Worm (Caenorhabditis elegans) whole organism, L2 larva: Measurements from ENCODE around the gene tif-1A.
A peak's percentile ranks its signal among the peaks of the same experiment; 100 is the strongest.

Experiments used
- C34F6.9 ChIP-seq: fragments of 150-350 bp; optimal IDR thresholded peaks from 2 replicates; lab custom pipeline; 2014; ENCODE audit warnings: missing biosample characterization, missing genetic modification characterization
- F13H6.1 ChIP-seq: sonication (generic microtip); optimal IDR thresholded peaks from 2 replicates; lab custom pipeline; 2016; ENCODE audit warnings: missing genetic modification characterization, missing compliant biosample characterization
- R02D3.7 ChIP-seq: fragments of 150-350 bp; optimal IDR thresholded peaks from 2 replicates; lab custom pipeline; 2014; ENCODE audit warnings: missing biosample characterization, missing genetic modification characterization
- ZK546.5 ChIP-seq: sonication (generic microtip); optimal IDR thresholded peaks from 2 replicates; lab custom pipeline; 2017; ENCODE audit warnings: missing biosample characterization, missing genetic modification characterization
- aly-2 ChIP-seq: fragments of 150-350 bp; optimal IDR thresholded peaks from 2 replicates; lab custom pipeline; 2014; ENCODE audit warnings: missing biosample characterization, missing genetic modification characterization
- ama-1 ChIP-seq: fragments of 150-350 bp; optimal IDR thresholded peaks from 2 replicates; lab custom pipeline; 2018; ENCODE audit warnings: inconsistent platforms
- ceh-82 ChIP-seq: fragments of 150-350 bp; optimal IDR thresholded peaks from 2 replicates; lab custom pipeline; 2014; ENCODE audit warnings: missing biosample characterization, missing genetic modification characterization
- crh-2 ChIP-seq: sonication (generic microtip); optimal IDR thresholded peaks from 2 replicates; lab custom pipeline; 2017; ENCODE audit warnings: missing biosample characterization, missing genetic modification characterization
- dmd-4 ChIP-seq: sonication (generic microtip); optimal IDR thresholded peaks from 2 replicates; lab custom pipeline; 2017; ENCODE audit warnings: missing biosample characterization, missing genetic modification characterization
- elt-1 ChIP-seq: fragments of 150-350 bp; optimal IDR thresholded peaks from 2 replicates; lab custom pipeline; 2014; ENCODE audit warnings: missing biosample characterization, missing genetic modification characterization
- elt-3 ChIP-seq: sonication (generic microtip); optimal IDR thresholded peaks from 2 replicates; lab custom pipeline; 2017; ENCODE audit warnings: missing biosample characterization, missing genetic modification characterization
- fos-1 ChIP-seq: fragments of 150-350 bp; optimal IDR thresholded peaks from 2 replicates; lab custom pipeline; 2014; ENCODE audit warnings: missing biosample characterization, missing genetic modification characterization
- gmeb-1 ChIP-seq: fragments of 150-350 bp; optimal IDR thresholded peaks from 2 replicates; lab custom pipeline; 2014; ENCODE audit warnings: missing biosample characterization, missing genetic modification characterization
- lin-11 ChIP-seq: fragments of 150-350 bp; sonication (generic microtip); optimal IDR thresholded peaks from 2 replicates; lab custom pipeline; 2014; ENCODE audit warnings: missing biosample characterization, missing genetic modification characterization, inconsistent platforms, mixed read lengths
- lin-13 ChIP-seq: fragments of 150-350 bp; optimal IDR thresholded peaks from 2 replicates; lab custom pipeline; 2014; ENCODE audit warnings: missing biosample characterization, missing genetic modification reagents, missing genetic modification characterization
- mbf-1 ChIP-seq: sonication (generic microtip); optimal IDR thresholded peaks from 2 replicates; lab custom pipeline; 2017; ENCODE audit warnings: missing biosample characterization, missing genetic modification characterization
- mdl-1 ChIP-seq, 2 experiments: fragments of 150-350 bp in 1 of 2; sonication (generic microtip) in 1 of 2; optimal IDR thresholded peaks; 2 replicates each; lab custom pipeline; 2017; ENCODE audit warnings: missing biosample characterization in 2 of 2, missing genetic modification characterization in 2 of 2
- nhr-10 ChIP-seq: sonication (generic microtip); optimal IDR thresholded peaks from 2 replicates; lab custom pipeline; 2017; ENCODE audit warnings: missing biosample characterization, missing genetic modification characterization
- nhr-12 ChIP-seq: fragments of 150-350 bp; optimal IDR thresholded peaks from 2 replicates; lab custom pipeline; 2014; ENCODE audit warnings: missing biosample characterization, missing genetic modification characterization
- nhr-129 ChIP-seq: fragments of 150-350 bp; optimal IDR thresholded peaks from 2 replicates; lab custom pipeline; 2014; ENCODE audit warnings: missing biosample characterization, missing genetic modification characterization
- nhr-21 ChIP-seq: fragments of 150-350 bp; optimal IDR thresholded peaks from 2 replicates; lab custom pipeline; 2014; ENCODE audit warnings: missing biosample characterization, missing genetic modification characterization
- nhr-237 ChIP-seq: fragments of 150-350 bp; optimal IDR thresholded peaks from 2 replicates; lab custom pipeline; 2014; ENCODE audit warnings: missing biosample characterization, missing genetic modification characterization
- nhr-6 ChIP-seq: fragments of 150-350 bp; optimal IDR thresholded peaks from 2 replicates; lab custom pipeline; 2014; ENCODE audit warnings: missing biosample characterization, missing genetic modification characterization
- nhr-77 ChIP-seq: fragments of 150-350 bp; optimal IDR thresholded peaks from 2 replicates; lab custom pipeline; 2014; ENCODE audit warnings: missing biosample characterization, missing genetic modification characterization
- sma-3 ChIP-seq: sonication (generic microtip); optimal IDR thresholded peaks from 2 replicates; lab custom pipeline; 2016; ENCODE audit warnings: missing genetic modification reagents, missing genetic modification characterization, missing compliant biosample characterization
- sma-9 ChIP-seq, 2 experiments: fragments of 150-350 bp in 1 of 2; sonication (generic microtip) in 1 of 2; optimal IDR thresholded peaks; 2 replicates each; lab custom pipeline; 2014 to 2016; ENCODE audit warnings: missing genetic modification characterization in 2 of 2, mild to moderate bottlenecking in 1 of 2, missing biosample characterization in 1 of 2, missing compliant biosample characterization in 1 of 2, missing genetic modification reagents in 1 of 2, moderate library complexity in 1 of 2
- unc-62 ChIP-seq: fragments of 150-350 bp; optimal IDR thresholded peaks from 2 replicates; lab custom pipeline; 2014; ENCODE audit warnings: missing biosample characterization, missing genetic modification reagents, missing genetic modification characterization
- ztf-1 ChIP-seq: fragments of 200-800 bp; sonication (Bioruptor generic); conservative IDR thresholded peaks from 2 replicates; pipeline ENCODE4 v1.3.6; 2022; ENCODE audit warnings: missing genetic modification characterization, missing compliant biosample characterization
- ztf-11 ChIP-seq: sonication (generic microtip); optimal IDR thresholded peaks from 2 replicates; lab custom pipeline; 2017; ENCODE audit warnings: missing biosample characterization, missing genetic modification characterization

The tif-1A gene

DNA sequence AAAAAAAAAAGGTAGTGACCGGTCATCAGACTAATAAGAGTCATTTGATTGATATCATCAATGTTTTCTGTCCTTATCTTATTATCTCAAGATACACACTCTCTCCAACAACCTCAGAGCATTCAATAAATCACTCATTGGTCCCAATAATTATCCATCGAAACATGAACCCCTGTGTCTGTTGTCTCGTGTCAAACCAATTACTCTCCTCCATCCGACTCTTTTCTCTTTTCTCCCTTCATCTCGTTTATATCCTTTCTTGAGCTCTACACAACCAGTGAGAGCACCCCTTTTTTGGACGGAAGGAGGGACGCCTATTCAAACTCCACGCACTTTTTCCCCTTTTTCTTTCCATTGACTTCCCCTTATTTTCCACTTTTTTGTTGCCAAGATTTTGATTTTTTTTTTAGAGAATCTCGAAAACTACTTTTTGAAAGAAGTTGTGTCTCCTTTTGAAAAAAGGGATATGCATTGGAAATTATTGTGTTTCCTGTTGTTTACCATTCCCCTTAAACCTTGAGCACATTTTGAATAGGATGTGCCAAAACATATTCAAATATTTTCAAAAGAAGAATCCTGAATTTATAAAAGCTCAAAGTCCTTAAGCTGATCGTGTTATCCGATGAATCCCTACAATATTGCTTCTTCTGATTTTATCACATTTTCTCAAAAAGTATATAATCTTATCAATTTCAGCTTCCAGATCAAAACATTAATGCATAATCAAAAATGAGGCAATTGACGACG is 1.7 kb upstream of the tif-1A start, which contains the start of gene pxd-1 (continued):
- TF ChIP-seq nhr-77 (tag; lab: Kevin White, UChicago) (no peak), nhr-12 (no peak), gmeb-1 (no peak), R02D3.7 (tag; lab: Kevin White, UChicago) (no peak), C34F6.9 (tag; lab: Kevin White, UChicago) (peak; percentile 49), lin-11 (tag; lab: Kevin White, UChicago) (no peak), ztf-11 (tag; lab: Kevin White, UChicago) (no peak), elt-1 (tag; lab: Kevin White, UChicago) (no peak), ZK546.5 (tag; lab: Kevin White, UChicago) (no peak)

DNA sequence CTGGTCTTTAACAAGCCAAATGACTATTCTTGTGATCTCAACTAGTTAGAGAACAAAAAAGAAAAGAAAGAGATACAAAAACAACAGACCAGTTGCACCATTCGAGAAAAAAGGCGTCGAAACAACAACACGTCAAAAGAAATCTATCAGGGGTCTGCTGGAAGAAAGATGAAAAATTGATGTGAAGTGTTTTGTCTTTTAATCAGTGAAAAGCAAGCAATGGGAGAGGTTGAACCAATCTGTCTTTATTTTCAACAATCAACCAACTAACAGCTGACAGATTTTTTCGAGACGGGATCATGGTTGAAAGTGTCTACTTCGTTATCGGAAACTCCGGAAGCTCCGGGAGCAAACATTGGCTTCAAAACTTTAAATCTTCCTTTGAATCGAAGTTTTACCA is 9.5 kb downstream of the tif-1A start:
- TF ChIP-seq nhr-129 (tag; lab: Kevin White, UChicago), result peak; percentile 37
- no peak for TF ChIP-seq R02D3.7 (tag; lab: Kevin White, UChicago)
- no peak for TF ChIP-seq dmd-4 (tag; lab: Kevin White, UChicago)
- TF ChIP-seq sma-9 (GFP tag; optimal IDR thresholded peaks at IDR 0.05; lab: Kevin White, UChicago), result peak; percentile 4
- TF ChIP-seq sma-9 (tag; optimal IDR thresholded peaks at IDR 0.05; lab: Kevin White, UChicago), result no peak

DNA sequence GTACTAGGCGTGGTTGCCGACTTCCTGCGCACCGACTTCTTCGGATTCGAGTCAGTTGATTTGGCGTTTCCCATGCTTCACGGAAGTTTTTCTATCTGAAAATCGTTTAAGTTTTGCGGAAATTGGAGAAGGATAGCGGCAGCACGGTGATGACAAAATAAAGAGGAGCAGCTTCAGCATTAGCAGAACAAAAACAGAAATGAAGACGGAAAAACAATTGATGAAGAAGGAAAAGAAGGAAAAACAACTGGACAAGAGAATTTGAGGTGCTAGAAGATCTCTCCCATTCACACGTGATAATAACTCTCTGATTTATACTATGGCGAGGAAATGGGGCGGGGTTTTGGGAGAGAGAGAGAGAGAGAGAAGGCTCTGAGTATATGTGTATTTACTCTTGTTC is 11.8 kb downstream of the tif-1A start, which contains the start of gene glb-11:
Gene glb-11, minus strand, starts transcription at position 101 of the 400 bp plus-strand sequence.
- no peak for TF ChIP-seq nhr-6
- no peak for TF ChIP-seq nhr-129 (tag; lab: Kevin White, UChicago)
- no peak for TF ChIP-seq nhr-77 (tag; lab: Kevin White, UChicago)
- TF ChIP-seq nhr-12, result no peak
- TF ChIP-seq elt-3, result no peak

DNA sequence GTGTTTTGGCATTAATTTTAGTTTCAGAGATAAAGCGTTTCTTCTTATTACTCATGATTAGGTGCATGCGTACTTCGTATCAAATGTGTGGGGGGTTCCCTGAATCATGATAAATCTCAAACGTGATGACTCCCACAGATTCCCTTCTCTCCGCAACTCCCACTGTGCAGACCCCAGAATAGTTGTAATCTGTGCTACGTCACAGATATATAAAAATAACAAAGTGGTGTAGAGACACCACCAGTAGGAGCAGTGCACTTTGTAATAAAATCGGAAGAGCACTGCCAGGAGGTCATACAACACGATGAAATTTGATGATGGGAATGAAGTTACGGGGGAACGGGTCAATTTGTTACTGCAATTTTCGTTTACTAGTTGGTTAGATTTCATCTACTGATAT is 12.6 kb downstream of the tif-1A start:
- TF ChIP-seq nhr-10 (tag; lab: Kevin White, UChicago), result no peak
- peak; percentile 32 for TF ChIP-seq F13H6.1 (tag; lab: Kevin White, UChicago)
- TF ChIP-seq nhr-12, result no peak
- no peak for TF ChIP-seq lin-13
- TF ChIP-seq mdl-1 (tag; optimal IDR thresholded peaks at IDR 0.05; lab: Kevin White, UChicago), result no peak
- TF ChIP-seq R02D3.7 (tag; lab: Kevin White, UChicago), result no peak
- TF ChIP-seq unc-62 (GFP tag; lab: Kevin White, UChicago), result no peak
- no peak for TF ChIP-seq ceh-82 (tag; lab: Kevin White, UChicago)
- no peak for TF ChIP-seq dmd-4 (tag; lab: Kevin White, UChicago)
- no peak for TF ChIP-seq elt-3
- TF ChIP-seq nhr-129 (tag; lab: Kevin White, UChicago), result peak; percentile 13
- TF ChIP-seq ama-1 (lab: Kevin White, UChicago), result no peak
- TF ChIP-seq ztf-1 (GFP tag; lab: Robert Waterston, UW), result no peak
- no peak for TF ChIP-seq crh-2 (tag; lab: Kevin White, UChicago)
- peak; percentile 79 for TF ChIP-seq sma-9 (GFP tag; optimal IDR thresholded peaks at IDR 0.05; lab: Kevin White, UChicago)
- no peak for TF ChIP-seq sma-9 (tag; optimal IDR thresholded peaks at IDR 0.05; lab: Kevin White, UChicago)
- no peak for TF ChIP-seq nhr-237 (tag; lab: Kevin White, UChicago)

DNA sequence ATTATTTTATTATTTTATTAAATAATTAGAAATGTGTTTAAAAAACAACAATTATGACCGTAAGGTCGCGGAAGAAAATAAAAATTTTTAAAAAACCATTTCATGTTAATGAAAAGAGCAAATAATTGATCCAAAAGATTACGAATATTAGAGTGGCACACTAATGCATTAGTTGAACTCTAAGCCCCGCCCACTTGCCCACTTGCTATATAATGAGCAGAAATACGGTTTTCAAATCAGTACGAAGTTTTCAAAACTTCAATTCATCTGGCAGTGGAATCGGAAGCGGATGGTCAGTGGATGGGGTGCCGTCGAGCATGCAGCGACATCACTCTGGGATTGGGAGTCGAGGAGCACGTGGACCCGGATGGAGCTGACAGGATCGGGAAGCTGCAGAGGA is 16.2 kb downstream of the tif-1A start, which contains the start of gene C36E8.6:
Gene C36E8.6, plus strand, starts transcription at position 301 of the 400 bp plus-strand sequence.
- TF ChIP-seq ztf-11 (tag; lab: Kevin White, UChicago), result no peak
- TF ChIP-seq nhr-129 (tag; lab: Kevin White, UChicago), result no peak
- TF ChIP-seq fos-1 (tag; lab: Kevin White, UChicago), result no peak
- no peak for TF ChIP-seq elt-3
- TF ChIP-seq, all 48 proteins: peak for 0

DNA sequence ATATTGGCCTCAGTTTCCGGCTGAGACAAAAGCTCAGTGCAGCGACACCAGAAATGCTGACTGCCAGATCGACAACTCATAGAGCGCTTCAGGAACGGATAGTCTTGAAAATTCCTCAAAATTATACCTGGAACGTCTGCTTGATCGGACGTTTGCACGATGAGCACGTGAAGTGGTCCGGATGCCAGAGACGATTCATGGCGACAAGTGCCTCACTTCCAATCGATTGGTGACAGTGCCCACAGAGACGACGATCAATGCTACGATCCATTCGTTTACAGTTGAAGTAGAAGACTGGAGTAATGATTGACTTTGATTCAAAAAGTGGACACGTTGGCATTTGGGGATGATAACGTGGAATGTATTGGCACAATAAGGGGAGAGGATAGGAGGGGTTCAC is 17.5 kb downstream of the tif-1A start, which contains the start of gene Y1A5A.1:
Gene Y1A5A.1, minus strand, starts transcription at position 294 of the 400 bp plus-strand sequence.
- TF ChIP-seq mbf-1 (tag; lab: Kevin White, UChicago), result no peak
- TF ChIP-seq aly-2 (tag; lab: Kevin White, UChicago), result no peak
- no peak for TF ChIP-seq nhr-6
- no peak for TF ChIP-seq nhr-21 (tag; lab: Kevin White, UChicago)
- TF ChIP-seq sma-3, result no peak
- no peak for TF ChIP-seq nhr-237 (tag; lab: Kevin White, UChicago)
- no peak for TF ChIP-seq R02D3.7 (tag; lab: Kevin White, UChicago)
- TF ChIP-seq gmeb-1, result no peak
- TF ChIP-seq nhr-12, result no peak
